Worm (Caenorhabditis elegans): ENCODE data around the gene T14E8.2.

T14E8.2 gene

DNA sequence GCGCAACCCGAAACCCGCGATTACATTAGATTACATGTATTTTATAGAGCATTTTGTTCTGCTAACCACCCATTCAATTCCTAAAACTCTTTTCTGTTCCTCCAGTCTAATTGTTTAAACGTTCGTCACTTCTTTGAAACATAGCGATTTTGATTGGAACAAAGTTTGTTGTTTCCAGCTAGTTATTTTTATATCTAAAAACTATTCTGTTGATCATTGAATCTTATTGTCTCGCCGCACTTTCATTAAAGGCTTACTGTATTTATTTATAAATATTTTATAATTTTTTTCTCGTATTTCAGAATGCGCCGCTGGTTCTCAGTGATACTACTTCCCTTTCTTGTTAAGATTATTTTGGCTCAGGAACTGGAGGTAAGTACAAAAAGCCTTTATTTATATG is at the start of gene T14E8.2:
TSS of gene T14E8.2 (plus strand) at position 301 of the 400 bp plus-strand sequence.
- TF ChIP-seq ceh-8 (GFP tag; optimal IDR thresholded peaks at IDR 0.05): no peak
- no peak for TF ChIP-seq unc-86 (tag; optimal IDR thresholded peaks at IDR 0.05)
- no peak for TF ChIP-seq nhr-90 (tag; optimal IDR thresholded peaks at IDR 0.05; ENCODE audit: poor library complexity)
- TF ChIP-seq jun-1 (tag; optimal IDR thresholded peaks at IDR 0.05): no peak
- no peak for TF ChIP-seq isw-1 (GFP tag; IDR thresholded peaks at IDR 0.05)
- no peak for TF ChIP-seq unc-98 (GFP tag; IDR thresholded peaks at IDR 0.05)
- TF ChIP-seq ceh-88 (GFP tag; IDR thresholded peaks at IDR 0.05): no peak
- no peak for TF ChIP-seq pqm-1 (tag; optimal IDR thresholded peaks at IDR 0.05)
- no peak for TF ChIP-seq grh-1 (GFP tag; IDR thresholded peaks at IDR 0.05)
- no peak for TF ChIP-seq pax-3 (tag; optimal IDR thresholded peaks at IDR 0.05)
- TF ChIP-seq mef-2 (tag; optimal IDR thresholded peaks at IDR 0.05): no peak
- no peak for TF ChIP-seq nhr-77 (tag; optimal IDR thresholded peaks at IDR 0.05)
- TF ChIP-seq snu-23 (GFP tag; optimal IDR thresholded peaks at IDR 0.05): no peak
- TF ChIP-seq irx-1 (tag; optimal IDR thresholded peaks at IDR 0.05): no peak
- TF ChIP-seq lin-15B (tag; optimal IDR thresholded peaks at IDR 0.05): no peak

DNA sequence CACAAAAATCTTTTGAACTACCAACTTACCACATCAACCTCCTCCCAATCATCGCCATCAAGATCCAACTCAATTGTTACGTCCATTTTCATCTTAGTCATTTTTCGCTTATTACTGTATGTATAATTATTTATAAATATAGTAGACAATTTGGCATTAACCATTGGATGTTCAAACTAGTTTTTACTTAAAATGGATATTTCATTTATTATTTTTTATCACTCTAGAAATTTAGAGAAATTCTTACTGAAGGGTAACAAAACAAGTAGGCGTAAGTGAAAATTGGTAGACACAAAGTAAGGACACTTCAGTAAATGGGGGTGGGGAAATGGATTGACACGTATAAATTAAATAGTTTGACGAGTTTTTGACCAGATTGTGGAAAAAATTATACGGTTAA is 43.1 kb upstream of the T14E8.2 start, which contains the start of gene actl-1:
TSS of gene actl-1 (minus strand) at position 101 of the 400 bp plus-strand sequence.
- no peak for TF ChIP-seq xbp-1 (tag; optimal IDR thresholded peaks at IDR 0.05)
- TF ChIP-seq zip-4 (GFP tag; optimal IDR thresholded peaks at IDR 0.05): no peak
- TF ChIP-seq nhr-12 (tag; optimal IDR thresholded peaks at IDR 0.05): no peak
- no peak for TF ChIP-seq sptf-1 (tag; optimal IDR thresholded peaks at IDR 0.05)
- no peak for TF ChIP-seq lin-35 (GFP tag; optimal IDR thresholded peaks at IDR 0.05)

DNA sequence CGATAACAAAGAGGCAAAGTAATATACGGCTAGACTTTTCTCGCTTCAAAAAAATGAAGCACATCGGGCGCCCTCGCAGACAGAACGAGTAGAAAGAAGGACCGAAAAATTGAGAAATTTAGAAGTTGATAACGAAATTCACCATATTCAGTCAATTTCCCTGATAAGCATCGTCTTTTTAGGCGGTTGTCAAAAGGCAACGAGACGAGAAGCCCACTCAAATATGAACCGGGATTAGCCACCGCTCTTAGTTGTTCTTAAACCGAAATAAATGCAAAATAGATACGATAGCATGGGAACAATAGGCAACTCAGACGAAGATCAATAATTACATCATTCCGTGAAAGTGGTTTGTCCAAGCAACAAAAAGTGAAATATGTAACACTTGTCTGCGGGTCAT is 39.6 kb upstream of the T14E8.2 start:
- TF ChIP-seq snu-23 (GFP tag; optimal IDR thresholded peaks at IDR 0.05): no peak
- peak; percentile 22 for TF ChIP-seq elt-2 (tag; optimal IDR thresholded peaks at IDR 0.05)

DNA sequence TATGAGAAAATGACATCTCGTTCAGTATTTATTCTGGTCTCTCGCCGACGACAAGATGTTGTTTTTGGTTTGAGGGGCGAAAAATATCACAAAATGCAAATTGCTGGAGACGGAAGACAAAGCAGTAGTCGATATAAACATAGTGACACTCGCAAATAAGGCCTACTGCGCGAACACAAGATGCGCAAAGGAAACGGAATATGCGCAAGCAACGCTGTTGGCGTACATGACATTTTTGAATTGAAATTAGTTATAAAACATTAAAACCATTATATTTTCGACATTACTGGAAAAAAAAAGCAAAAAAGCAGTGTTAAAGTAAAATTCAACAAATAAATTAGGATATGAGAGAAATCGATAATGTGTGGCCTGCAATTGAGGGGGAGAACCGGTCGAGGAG is 37.8 kb upstream of the T14E8.2 start, which contains the start of gene cdf-1:
TSS of gene cdf-1 (minus strand) at position 136 of the 400 bp plus-strand sequence.
- TF ChIP-seq nhr-47 (tag; optimal IDR thresholded peaks at IDR 0.05): peak; percentile 14
- peak; percentile 45 for TF ChIP-seq snu-23 (GFP tag; optimal IDR thresholded peaks at IDR 0.05)
- no peak for TF ChIP-seq nhr-11 (tag; optimal IDR thresholded peaks at IDR 0.05)
- no peak for TF ChIP-seq sox-4 (tag; optimal IDR thresholded peaks at IDR 0.05)
- no peak for TF ChIP-seq elt-2 (tag; optimal IDR thresholded peaks at IDR 0.05)
- TF ChIP-seq blmp-1 (tag; optimal IDR thresholded peaks at IDR 0.05): peak; percentile 70
- peak in 2 of 3 experiments; percentile 33 to 49 for TF ChIP-seq dpl-1 (GFP tag; optimal IDR thresholded peaks at IDR 0.05)
- no peak for TF ChIP-seq grh-1 (GFP tag; IDR thresholded peaks at IDR 0.05)
- TF ChIP-seq efl-3 (GFP tag; optimal IDR thresholded peaks at IDR 0.05): no peak
- peak; percentile 6 to 19 for TF ChIP-seq efl-1 (optimal IDR thresholded peaks at IDR 0.05)
- peak in 1 of 2 experiments; percentile 22 for TF ChIP-seq efl-1 (GFP tag; optimal IDR thresholded peaks at IDR 0.05 in 1 of 2)
- TF ChIP-seq unc-130 (tag; optimal IDR thresholded peaks at IDR 0.05): peak; percentile 1
- TF ChIP-seq nhr-71 (tag; optimal IDR thresholded peaks at IDR 0.05): peak; percentile 50
- TF ChIP-seq fkh-10 (GFP tag; optimal IDR thresholded peaks at IDR 0.05): no peak
- TF ChIP-seq nhr-12 (tag; optimal IDR thresholded peaks at IDR 0.05): no peak
- TF ChIP-seq lin-14 (GFP tag; optimal IDR thresholded peaks at IDR 0.05): peak; percentile 53
- peak; percentile 37 for TF ChIP-seq C16A3.4 (tag; optimal IDR thresholded peaks at IDR 0.05)
- peak; percentile 29 for TF ChIP-seq swsn-7 (tag; optimal IDR thresholded peaks at IDR 0.05)
- TF ChIP-seq lin-13 (GFP tag; optimal IDR thresholded peaks at IDR 0.05): peak; percentile 50
- TF ChIP-seq nhr-20 (tag; optimal IDR thresholded peaks at IDR 0.05): peak; percentile 29
- peak; percentile 54 for TF ChIP-seq xbp-1 (tag; optimal IDR thresholded peaks at IDR 0.05)
- TF ChIP-seq pax-3 (tag; optimal IDR thresholded peaks at IDR 0.05): no peak
- peak; percentile 14 to 51 for TF ChIP-seq lsy-2 (tag; optimal IDR thresholded peaks at IDR 0.05)
- TF ChIP-seq rnt-1 (tag; optimal IDR thresholded peaks at IDR 0.05): no peak
- peak; percentile 64 for TF ChIP-seq nhr-85 (tag)
- peak in 1 of 2 experiments; percentile 64 for TF ChIP-seq lin-35 (GFP tag; optimal IDR thresholded peaks at IDR 0.05)
- no peak for TF ChIP-seq mef-2 (tag; optimal IDR thresholded peaks at IDR 0.05)
- no peak for TF ChIP-seq ztf-4 (tag; optimal IDR thresholded peaks at IDR 0.05)

Data from whole organism, L1 larva.